Fruit fly (Drosophila melanogaster): Measurements from ENCODE around the gene SerRS-m.

Gene SerRS-m

DNA sequence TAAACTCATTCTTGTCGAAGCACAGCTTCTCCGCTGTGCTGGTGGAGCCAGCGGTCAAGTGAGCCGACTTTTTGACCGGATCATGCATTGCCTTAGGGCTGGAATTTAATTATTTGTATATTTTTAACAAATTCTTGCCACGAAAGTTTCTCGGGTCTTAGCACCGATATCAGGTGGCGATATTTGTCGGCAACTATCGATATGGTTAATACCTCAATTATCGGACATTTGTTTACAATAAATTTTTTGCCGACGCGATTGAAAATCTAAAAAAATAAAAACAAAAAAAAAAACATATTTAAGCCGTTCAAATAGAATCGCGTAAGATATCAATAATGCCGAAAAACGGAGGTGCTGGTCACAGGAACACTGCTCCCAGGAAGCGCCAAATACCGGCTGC is 21.0 kb downstream of the SerRS-m start, which contains the start of the genes Cog2 and Trax:
Gene Cog2, minus strand, starts transcription at position 168 of the 400 bp plus-strand sequence.
Gene Trax, plus strand, starts transcription at position 203 of the 400 bp plus-strand sequence.
- TF ChIP-seq Hr78 (GFP tag; optimal IDR thresholded peaks at IDR 0.05), result no peak
- TF ChIP-seq CG32264 (GFP tag; optimal IDR thresholded peaks at IDR 0.05), result no peak
- no peak for TF ChIP-seq CG9705 (GFP tag; optimal IDR thresholded peaks at IDR 0.05)
- TF ChIP-seq psq (GFP tag; optimal IDR thresholded peaks at IDR 0.05), result no peak

DNA sequence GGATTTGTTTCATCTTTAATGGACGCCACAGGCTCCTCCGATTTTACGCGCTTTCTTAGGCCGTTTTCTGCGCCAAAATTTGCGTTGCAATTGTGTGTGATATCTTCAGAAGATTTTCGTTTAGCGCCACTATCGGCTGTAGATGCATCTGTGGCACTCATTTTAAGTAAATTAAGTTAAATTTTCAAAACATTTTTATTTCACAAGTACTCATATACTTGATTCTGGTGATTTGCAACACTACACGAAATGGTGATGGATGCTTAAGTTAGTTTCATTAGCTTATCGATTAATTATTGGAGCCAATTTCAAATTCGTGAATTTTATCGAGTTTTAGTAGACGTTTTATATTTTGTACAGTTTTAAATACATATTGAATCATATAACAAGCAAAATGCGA is 23.1 kb downstream of the SerRS-m start, which contains the start of gene CG6171:
Gene CG6171, minus strand, starts transcription at position 250 of the 400 bp plus-strand sequence.
- TF ChIP-seq br (GFP tag; optimal IDR thresholded peaks at IDR 0.05), result no peak
- no peak for TF ChIP-seq CG32264 (GFP tag; optimal IDR thresholded peaks at IDR 0.05)
- no peak for TF ChIP-seq GATAd (GFP tag; optimal IDR thresholded peaks at IDR 0.05)
- TF ChIP-seq fru (GFP tag; optimal IDR thresholded peaks at IDR 0.05), result no peak
- TF ChIP-seq rgr (GFP tag; optimal IDR thresholded peaks at IDR 0.05), result peak; percentile 36
- no peak for TF ChIP-seq Myc (optimal IDR thresholded peaks at IDR 0.05)
- peak; percentile 22 for TF ChIP-seq lola (GFP tag; optimal IDR thresholded peaks at IDR 0.05)
- TF ChIP-seq Jra (GFP tag; optimal IDR thresholded peaks at IDR 0.05), result no peak
- peak; percentile 23 for TF ChIP-seq Hr83 (GFP tag; optimal IDR thresholded peaks at IDR 0.05; ENCODE audit: poor library complexity, severe bottlenecking)
- TF ChIP-seq jim (GFP tag; optimal IDR thresholded peaks at IDR 0.05), result no peak
- TF ChIP-seq Hr78 (GFP tag; optimal IDR thresholded peaks at IDR 0.05), result no peak
- no peak for TF ChIP-seq psq (GFP tag; optimal IDR thresholded peaks at IDR 0.05)

DNA sequence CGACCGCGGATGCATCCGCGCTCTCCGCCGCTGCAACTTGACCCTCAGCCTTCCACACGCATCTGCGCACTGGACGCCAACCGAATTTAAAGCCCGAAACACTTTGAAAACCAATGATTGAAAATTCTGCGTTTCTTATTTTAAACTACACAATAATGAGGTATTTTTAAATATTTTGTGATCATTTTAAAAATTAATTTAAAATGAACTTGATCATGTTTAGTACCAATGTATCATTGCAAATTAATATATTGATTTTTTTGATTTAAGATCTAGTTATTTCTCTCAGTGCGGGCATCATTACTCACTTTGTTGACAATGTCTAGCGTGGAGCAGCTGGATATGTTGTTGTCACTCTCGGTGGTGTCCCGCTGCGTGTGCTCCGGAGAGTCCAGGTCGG is 26.4 kb downstream of the SerRS-m start:
- TF ChIP-seq h (GFP tag; optimal IDR thresholded peaks at IDR 0.05) (no peak), Hnf4 (GFP tag; optimal IDR thresholded peaks at IDR 0.05) (no peak), sv (GFP tag; optimal IDR thresholded peaks at IDR 0.05) (no peak), Hr83 (GFP tag; optimal IDR thresholded peaks at IDR 0.05; ENCODE audit: poor library complexity, severe bottlenecking) (no peak), dmrt93B (GFP tag; optimal IDR thresholded peaks at IDR 0.05) (no peak), usp (GFP tag; optimal IDR thresholded peaks at IDR 0.05) (no peak), lola (GFP tag; optimal IDR thresholded peaks at IDR 0.05) (no peak), psq (GFP tag; optimal IDR thresholded peaks at IDR 0.05) (no peak), foxo (GFP tag; optimal IDR thresholded peaks at IDR 0.05) (peak in 1 of 2 experiments; percentile 63), Vsx2 (GFP tag; optimal IDR thresholded peaks at IDR 0.05; ENCODE audit: partially characterized antibody) (no peak), pan (optimal IDR thresholded peaks at IDR 0.05) (no peak), CG9705 (GFP tag; optimal IDR thresholded peaks at IDR 0.05) (no peak), tai (GFP tag; optimal IDR thresholded peaks at IDR 0.05) (no peak), woc (GFP tag; optimal IDR thresholded peaks at IDR 0.05) (no peak), Myc (optimal IDR thresholded peaks at IDR 0.05) (no peak), ey (GFP tag; optimal IDR thresholded peaks at IDR 0.05) (peak; percentile 31), HLH106 (tag; optimal IDR thresholded peaks at IDR 0.05) (peak; percentile 48), sage (GFP tag; optimal IDR thresholded peaks at IDR 0.05) (no peak), fru (GFP tag; optimal IDR thresholded peaks at IDR 0.05) (no peak), dl (GFP tag; optimal IDR thresholded peaks at IDR 0.05; ENCODE audit: insufficient read depth in 1 of 2, partially characterized antibody in 2 of 2) (no peak), Dif (GFP tag; optimal IDR thresholded peaks at IDR 0.05; ENCODE audit: partially characterized antibody) (no peak), Abd-B (GFP tag; optimal IDR thresholded peaks at IDR 0.05) (no peak), Sp1 (GFP tag; optimal IDR thresholded peaks at IDR 0.05) (peak; percentile 44), Mio (GFP tag; optimal IDR thresholded peaks at IDR 0.05) (no peak), rgr (GFP tag; optimal IDR thresholded peaks at IDR 0.05) (peak; percentile 28), OdsH (GFP tag; optimal IDR thresholded peaks at IDR 0.05) (peak; percentile 8), Hr78 (GFP tag; optimal IDR thresholded peaks at IDR 0.05) (no peak)

DNA sequence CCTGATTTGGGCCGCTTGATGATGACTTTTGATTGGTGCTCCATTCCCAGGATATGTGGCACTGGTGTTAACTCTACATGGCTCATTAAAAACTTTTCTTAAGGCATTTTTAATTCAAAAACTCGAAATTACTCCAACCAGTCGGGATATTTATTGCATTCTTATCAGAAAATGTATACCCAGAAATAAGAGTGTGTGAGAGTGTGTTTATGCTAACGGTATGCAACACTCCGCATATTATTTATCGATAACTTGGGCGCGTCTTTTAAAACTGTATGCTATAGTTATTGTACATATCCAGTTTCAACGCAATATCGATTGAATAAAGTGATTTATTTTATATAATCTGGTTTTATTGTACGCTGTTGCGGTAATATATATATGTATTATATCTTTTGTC is 27.0 kb downstream of the SerRS-m start, which contains the start of gene CG34404:
Gene CG34404, minus strand, starts transcription at position 189 of the 400 bp plus-strand sequence.
- no peak for TF ChIP-seq h (GFP tag; optimal IDR thresholded peaks at IDR 0.05)
- peak; percentile 8 for TF ChIP-seq rgr (GFP tag; optimal IDR thresholded peaks at IDR 0.05)
- peak in 1 of 2 experiments; percentile 39 for TF ChIP-seq foxo (GFP tag; optimal IDR thresholded peaks at IDR 0.05)

DNA sequence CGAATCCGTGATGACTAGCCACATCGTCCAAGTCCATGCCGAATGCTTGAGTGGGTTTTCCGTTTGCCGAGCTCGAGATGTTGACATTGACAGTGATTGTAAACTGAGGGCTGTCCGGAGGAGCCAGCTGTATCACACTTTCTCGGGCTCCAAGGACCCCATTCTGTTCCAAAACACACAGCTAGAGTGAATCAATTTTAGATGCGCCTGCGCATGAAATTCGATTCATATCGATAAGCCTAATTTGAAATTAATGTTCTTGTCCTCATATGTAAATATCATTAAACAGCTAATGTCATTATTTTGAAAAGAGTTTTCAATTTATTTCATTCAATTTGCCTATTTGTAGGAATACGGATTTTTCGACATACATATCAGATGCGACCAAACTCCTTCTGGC is 29.3 kb downstream of the SerRS-m start, which contains the start of gene CG14868:
Gene CG14868, minus strand, starts transcription at position 204 of the 400 bp plus-strand sequence.
- no peak for TF ChIP-seq N (GFP tag; optimal IDR thresholded peaks at IDR 0.05)
- TF ChIP-seq fru (GFP tag; optimal IDR thresholded peaks at IDR 0.05), result no peak

Measured in whole organism, wandering third instar larva.